Fruit fly (Drosophila melanogaster): ENCODE results near the gene CG45071.
A peak's percentile ranks its signal among the peaks of the same experiment; 100 is the strongest.

CG45071 gene

DNA sequence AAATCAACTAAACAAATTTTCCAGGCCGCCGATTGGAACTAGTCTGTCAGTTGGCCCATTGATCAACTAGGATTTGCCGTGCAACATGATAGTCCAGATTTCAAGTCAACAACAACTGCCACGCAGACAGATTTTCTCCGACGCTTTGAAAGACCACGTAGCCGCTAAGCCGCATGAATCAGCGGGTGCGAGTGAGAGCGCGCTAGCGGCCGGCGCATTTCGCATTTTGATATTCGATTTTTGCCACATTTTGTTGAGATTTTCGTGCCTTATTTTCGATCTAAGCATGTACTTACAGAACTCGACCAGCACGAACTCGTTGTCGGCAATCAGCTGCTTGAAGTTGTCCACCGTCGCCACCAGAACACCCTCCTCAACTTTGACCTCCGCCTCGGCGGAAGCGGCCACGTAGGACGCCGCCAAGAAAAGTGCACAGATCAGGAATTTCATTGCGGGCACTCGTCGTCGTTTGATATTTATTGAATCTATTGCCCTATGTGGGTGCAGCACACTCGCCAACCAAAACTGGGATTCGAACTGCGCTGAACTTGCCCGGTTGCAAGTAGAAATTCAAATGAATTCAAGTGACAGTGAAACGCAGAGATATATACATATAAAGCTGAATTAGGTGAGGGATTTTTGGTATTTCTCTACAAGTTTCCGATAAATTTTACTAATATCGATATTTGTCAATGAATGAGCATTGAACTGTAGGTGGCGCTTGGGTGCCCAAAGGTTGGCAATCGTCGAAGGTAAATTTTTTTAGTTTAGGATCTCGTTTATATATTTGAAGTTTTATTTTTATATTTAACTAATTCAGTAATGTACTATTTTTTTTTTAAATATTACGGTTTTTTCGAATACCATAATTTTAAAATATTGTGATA, 36.6 kb downstream of the CG45071 start, which contains the start of gene Pdi (continued):
- TF ChIP-seq Drgx (GFP tag; IDR thresholded peaks at IDR 0.05) (no peak), Elba2 (GFP tag; optimal IDR thresholded peaks at IDR 0.05) (no peak), bsh (GFP tag; optimal IDR thresholded peaks at IDR 0.05) (peak in 1 of 2 experiments; percentile 26), ab (GFP tag; optimal IDR thresholded peaks at IDR 0.05) (no peak), odd (GFP tag; optimal IDR thresholded peaks at IDR 0.05) (no peak), fd102C (GFP tag; optimal IDR thresholded peaks at IDR 0.05) (no peak), sim (GFP tag; IDR thresholded peaks at IDR 0.05) (no peak), CG34224 (GFP tag; IDR thresholded peaks at IDR 0.05; ENCODE audit: partially characterized antibody) (peak; percentile 64), Optix (GFP tag; IDR thresholded peaks at IDR 0.05) (no peak), CG6765 (GFP tag; optimal IDR thresholded peaks at IDR 0.05) (no peak), ara (GFP tag; IDR thresholded peaks at IDR 0.05) (no peak), Hsf (GFP tag; optimal IDR thresholded peaks at IDR 0.05) (peak; percentile 16), Lhr (GFP tag; optimal IDR thresholded peaks at IDR 0.05) (peak; percentile 72), nom (GFP tag; optimal IDR thresholded peaks at IDR 0.05) (peak; percentile 53), gt (GFP tag; IDR thresholded peaks at IDR 0.05) (no peak), Hmr (GFP tag; optimal IDR thresholded peaks at IDR 0.05) (peak; percentile 53), Meics (GFP tag; optimal IDR thresholded peaks at IDR 0.05) (no peak), CG2120 (GFP tag; optimal IDR thresholded peaks at IDR 0.05) (peak; percentile 25), ewg (GFP tag; optimal IDR thresholded peaks at IDR 0.05) (peak; percentile 10), slbo (GFP tag; IDR thresholded peaks at IDR 0.05) (no peak), CG4328 (GFP tag; optimal IDR thresholded peaks at IDR 0.05) (no peak), CG2889 (GFP tag; IDR thresholded peaks at IDR 0.05) (no peak), CG9609 (GFP tag; optimal IDR thresholded peaks at IDR 0.05) (no peak), Hand (GFP tag; optimal IDR thresholded peaks at IDR 0.05) (peak; percentile 12), Camta (GFP tag; optimal IDR thresholded peaks at IDR 0.05) (peak; percentile 31), fd3F (GFP tag; optimal IDR thresholded peaks at IDR 0.05) (no peak), Trl (optimal IDR thresholded peaks at IDR 0.05) (peak in 1 of 2 experiments; percentile 55), Trl (GFP tag; optimal IDR thresholded peaks at IDR 0.05) (no peak), lilli (GFP tag; optimal IDR thresholded peaks at IDR 0.05) (peak; percentile 52), dysf (GFP tag; IDR thresholded peaks at IDR 0.05) (no peak), wor (GFP tag; IDR thresholded peaks at IDR 0.05) (no peak), CG13123 (GFP tag; optimal IDR thresholded peaks at IDR 0.05) (no peak), Nf-YC (tag; optimal IDR thresholded peaks at IDR 0.05) (peak; percentile 36), CG11093 (GFP tag; IDR thresholded peaks at IDR 0.05) (no peak), ham (GFP tag; IDR thresholded peaks at IDR 0.05) (no peak), CG10654 (GFP tag; optimal IDR thresholded peaks at IDR 0.05) (no peak), Spps (tag; optimal IDR thresholded peaks at IDR 0.05) (peak; percentile 16), CG2199 (GFP tag; IDR thresholded peaks at IDR 0.05) (peak; percentile 78; the same call in 2 of the 3 replicates), CG10274 (GFP tag; optimal IDR thresholded peaks at IDR 0.05) (no peak), sens (GFP tag) (peak; percentile 94), CG2678 (tag; optimal IDR thresholded peaks at IDR 0.05) (peak; percentile 21), onecut (GFP tag; IDR thresholded peaks at IDR 0.05) (no peak), CG1024 (GFP tag; IDR thresholded peaks at IDR 0.05) (no peak), Fer2 (tag; optimal IDR thresholded peaks at IDR 0.05) (no peak), CG7839 (tag; optimal IDR thresholded peaks at IDR 0.05) (peak; percentile 29), sens-2 (GFP tag; IDR thresholded peaks at IDR 0.05) (no peak), CG13775 (GFP tag; optimal IDR thresholded peaks at IDR 0.05) (peak; percentile 28), CG13296 (GFP tag; optimal IDR thresholded peaks at IDR 0.05) (peak; percentile 31), CG9215 (GFP tag; IDR thresholded peaks at IDR 0.05) (no peak), inv (GFP tag; IDR thresholded peaks at IDR 0.05; ENCODE audit: partially characterized antibody) (peak; percentile 58; the same call in 1 of the 2 replicates)

All from whole organism, embryonic.